Fruit fly (Drosophila melanogaster): Measurements from ENCODE around the gene CG4080.
A peak's percentile ranks its signal among the peaks of the same experiment; 100 is the strongest.

Gene CG4080

DNA sequence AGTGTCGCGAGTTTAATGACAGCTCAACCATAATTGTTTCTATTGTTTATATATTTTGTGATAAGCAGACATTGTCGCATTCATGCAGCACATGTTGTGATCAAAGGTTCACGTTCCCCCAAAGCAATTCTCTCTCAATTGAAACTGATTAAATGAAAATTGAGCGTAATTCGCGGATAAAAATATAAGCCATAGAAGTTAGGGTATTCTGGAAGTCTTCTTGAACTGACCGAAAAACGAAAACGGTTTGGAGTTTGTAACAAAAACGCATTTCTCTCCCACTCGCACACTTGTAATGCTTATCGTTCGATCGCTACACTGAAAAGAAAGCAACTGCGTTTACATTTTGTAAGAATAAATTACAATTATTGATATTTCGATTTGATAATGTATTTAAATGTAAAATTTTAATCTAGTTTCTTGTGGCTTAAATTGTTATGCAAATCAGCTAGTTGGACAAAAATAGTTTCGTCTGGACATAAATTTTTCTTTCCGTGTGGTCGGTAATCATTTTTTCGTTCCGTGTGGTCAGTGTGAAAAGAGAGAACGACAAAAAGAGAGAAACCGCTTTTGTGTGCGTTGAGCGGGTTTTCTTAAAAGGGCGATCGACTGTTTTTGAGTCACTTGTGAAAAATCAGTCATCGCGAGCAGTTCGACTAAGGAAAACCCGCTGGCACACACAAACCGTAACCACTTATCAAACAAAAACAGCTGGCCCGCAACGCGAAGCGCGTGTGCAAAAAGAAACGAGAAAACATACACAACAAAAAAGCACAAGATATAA, 23.8 kb upstream of the CG4080 start, which contains the start of gene aay (continued):
- TF ChIP-seq CG7928 (GFP tag; optimal IDR thresholded peaks at IDR 0.05) (peak; percentile 82), tio (GFP tag; optimal IDR thresholded peaks at IDR 0.05) (peak; percentile 97), Side (GFP tag; optimal IDR thresholded peaks at IDR 0.05) (peak; percentile 95), trem (tag; optimal IDR thresholded peaks at IDR 0.05) (peak; percentile 97), hkb (optimal IDR thresholded peaks at IDR 0.05) (no peak), hkb (GFP tag; IDR thresholded peaks at IDR 0.05) (peak; percentile 99), CoRest (tag; optimal IDR thresholded peaks at IDR 0.05) (peak; percentile 99), nmo (GFP tag; optimal IDR thresholded peaks at IDR 0.05) (peak; percentile 99), Dfd (GFP tag; optimal IDR thresholded peaks at IDR 0.05) (peak in 1 of 2 experiments; percentile 86), ttk (GFP tag; IDR thresholded peaks at IDR 0.05) (peak; percentile 98), Mes4 (GFP tag; optimal IDR thresholded peaks at IDR 0.05) (peak; percentile 98), Atf6 (GFP tag; IDR thresholded peaks at IDR 0.05) (peak; percentile 99), CG8281 (tag; optimal IDR thresholded peaks at IDR 0.05) (peak; percentile 94), CG1792 (GFP tag; optimal IDR thresholded peaks at IDR 0.05) (peak; percentile 97), Adf1 (GFP tag; IDR thresholded peaks at IDR 0.05) (peak; percentile 87), CG12104 (GFP tag; optimal IDR thresholded peaks at IDR 0.05) (peak; percentile 98), CG9215 (GFP tag; IDR thresholded peaks at IDR 0.05) (peak; percentile 94), CG4854 (GFP tag; optimal IDR thresholded peaks at IDR 0.05) (peak; percentile 99), CG4360 (GFP tag; IDR thresholded peaks at IDR 0.05) (peak; percentile 84), CG11085 (GFP tag; IDR thresholded peaks at IDR 0.05) (peak; percentile 96), CG11247 (GFP tag; IDR thresholded peaks at IDR 0.05) (peak; percentile 97), CG6813 (GFP tag; optimal IDR thresholded peaks at IDR 0.05) (peak; percentile 99), seq (GFP tag; IDR thresholded peaks at IDR 0.05) (peak; percentile 98), Ada2b (GFP tag; IDR thresholded peaks at IDR 0.05) (peak; percentile 98), CG1233 (GFP tag; optimal IDR thresholded peaks at IDR 0.05) (peak; percentile 99), CG3281 (GFP tag; optimal IDR thresholded peaks at IDR 0.05) (peak; percentile 98), CG10959 (GFP tag; IDR thresholded peaks at IDR 0.05) (peak; percentile 98), CG17186 (GFP tag; optimal IDR thresholded peaks at IDR 0.05) (peak; percentile 92), gcm (GFP tag; optimal IDR thresholded peaks at IDR 0.05) (peak; percentile 100), unpg (GFP tag; optimal IDR thresholded peaks at IDR 0.05) (peak; percentile 99)

DNA sequence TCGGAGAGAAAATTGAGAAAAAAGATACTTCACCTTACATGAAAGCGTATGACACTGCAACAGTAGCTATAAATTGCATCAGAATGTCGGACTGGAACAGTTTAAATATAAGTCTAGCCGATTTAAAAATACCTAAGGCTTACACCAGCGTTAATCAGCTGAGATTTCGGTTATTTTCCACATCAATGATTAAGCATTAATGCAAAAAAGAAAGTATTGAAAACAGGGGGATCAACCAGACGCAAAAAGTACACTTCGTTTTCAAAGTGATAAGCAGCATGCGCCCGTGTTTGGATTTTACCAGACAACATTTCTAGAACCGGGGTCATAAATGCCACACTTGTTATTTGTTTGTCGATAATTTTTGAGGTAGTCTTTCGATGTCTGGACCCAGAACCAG, 23.1 kb upstream of the CG4080 start:
- TF ChIP-seq CG15479 (GFP tag; optimal IDR thresholded peaks at IDR 0.05) = peak; percentile 59
- no peak for TF ChIP-seq CG16813 (GFP tag; IDR thresholded peaks at IDR 0.05; ENCODE audit: partially characterized antibody)
- TF ChIP-seq cad (GFP tag; optimal IDR thresholded peaks at IDR 0.05) = peak; percentile 13
- TF ChIP-seq CG12299 (tag; optimal IDR thresholded peaks at IDR 0.05) = no peak

- TF ChIP-seq lola (GFP tag; optimal IDR thresholded peaks at IDR 0.05) (no peak), CG14860 (GFP tag; IDR thresholded peaks at IDR 0.05; ENCODE audit: partially characterized antibody) (no peak), p53 (GFP tag; optimal IDR thresholded peaks at IDR 0.05) (peak; percentile 98), ac (GFP tag; optimal IDR thresholded peaks at IDR 0.05) (peak; percentile 77), tll (GFP tag; optimal IDR thresholded peaks at IDR 0.05) (peak in 1 of 2 experiments; percentile 20), trh (GFP tag; optimal IDR thresholded peaks at IDR 0.05) (no peak)
Observed at dm6 chr3L:9421621-9422020, 22.6 kb upstream of the CG4080 start.

Measured in whole organism, embryonic.